Worm (Caenorhabditis elegans) whole organism, L3 larva: ENCODE results near the gene nspg-8.

ENCODE experiments used
- R02D3.7 ChIP-seq: fragments of 150-350 bp; optimal IDR thresholded peaks from 2 replicates; lab custom pipeline; 2014; ENCODE audit warnings: missing biosample characterization, missing genetic modification characterization
- ZK546.5 ChIP-seq: sonication (generic microtip); optimal IDR thresholded peaks from 2 replicates; lab custom pipeline; 2017; ENCODE audit warnings: missing biosample characterization, missing genetic modification characterization
- aly-2 ChIP-seq: fragments of 150-350 bp; optimal IDR thresholded peaks from 2 replicates; lab custom pipeline; 2014; ENCODE audit warnings: missing biosample characterization, missing genetic modification characterization
- ama-1 ChIP-seq: fragments of 150-350 bp; optimal IDR thresholded peaks from 2 replicates; lab custom pipeline; 2018
- ceh-16 ChIP-seq: sonication (generic microtip); optimal IDR thresholded peaks from 2 replicates; lab custom pipeline; 2017; ENCODE audit warnings: missing biosample characterization, missing genetic modification characterization
- ceh-28 ChIP-seq: fragments of 150-350 bp; optimal IDR thresholded peaks from 2 replicates; lab custom pipeline; 2014; ENCODE audit warnings: missing biosample characterization, missing genetic modification reagents, missing genetic modification characterization
- ceh-82 ChIP-seq: fragments of 150-350 bp; optimal IDR thresholded peaks from 2 replicates; lab custom pipeline; 2014; ENCODE audit warnings: missing biosample characterization, missing genetic modification characterization
- ceh-9 ChIP-seq: sonication (generic microtip); optimal IDR thresholded peaks from 2 replicates; lab custom pipeline; 2018; ENCODE audit warnings: missing biosample characterization, missing genetic modification characterization
- daf-12 ChIP-seq: fragments of 150-350 bp; optimal IDR thresholded peaks from 2 replicates; lab custom pipeline; 2014; ENCODE audit warnings: missing biosample characterization, missing genetic modification reagents, missing genetic modification characterization
- egl-27 ChIP-seq: sonication (generic microtip); optimal IDR thresholded peaks from 4 replicates; lab custom pipeline; 2017; ENCODE audit warnings: missing biosample characterization, missing genetic modification reagents, missing genetic modification characterization
- egl-5 ChIP-seq: fragments of 150-350 bp; optimal IDR thresholded peaks from 2 replicates; lab custom pipeline; 2017; ENCODE audit warnings: missing biosample characterization, missing genetic modification reagents, missing genetic modification characterization, inconsistent platforms
- elt-1 ChIP-seq: fragments of 150-350 bp; optimal IDR thresholded peaks from 2 replicates; lab custom pipeline; 2014; ENCODE audit warnings: missing biosample characterization, missing genetic modification characterization
- elt-2 ChIP-seq: sonication (generic microtip); optimal IDR thresholded peaks from 2 replicates; lab custom pipeline; 2016; ENCODE audit warnings: missing genetic modification reagents, mild to moderate bottlenecking, missing genetic modification characterization, missing compliant biosample characterization
- fkh-10 ChIP-seq: sonication (generic microtip); optimal IDR thresholded peaks from 2 replicates; lab custom pipeline; 2017; ENCODE audit warnings: missing biosample characterization, missing genetic modification reagents, missing genetic modification characterization
- fkh-2 ChIP-seq: fragments of 150-350 bp; optimal IDR thresholded peaks from 2 replicates; lab custom pipeline; 2014; ENCODE audit warnings: missing biosample characterization, missing genetic modification reagents, missing genetic modification characterization
- hmg-11 ChIP-seq: sonication (generic microtip); optimal IDR thresholded peaks from 2 replicates; lab custom pipeline; 2016; ENCODE audit warnings: missing genetic modification characterization, missing compliant biosample characterization
- jun-1 ChIP-seq: fragments of 150-350 bp; optimal IDR thresholded peaks from 2 replicates; lab custom pipeline; 2014; ENCODE audit warnings: missing biosample characterization, missing genetic modification reagents, missing genetic modification characterization
- lin-15B ChIP-seq: fragments of 150-350 bp; optimal IDR thresholded peaks from 2 replicates; lab custom pipeline; 2014; ENCODE audit warnings: missing biosample characterization, missing genetic modification characterization
- mml-1 ChIP-seq: fragments of 150-350 bp; sonication (generic microtip); optimal IDR thresholded peaks from 3 replicates; lab custom pipeline; 2014; ENCODE audit warnings: missing biosample characterization, missing genetic modification characterization
- nfya-1 ChIP-seq: sonication (generic microtip); optimal IDR thresholded peaks from 2 replicates; lab custom pipeline; 2017; ENCODE audit warnings: missing genetic modification characterization, mild to moderate bottlenecking, missing compliant biosample characterization, antibody characterized with exemption, moderate library complexity; ENCODE audit not compliant: insufficient read depth
- nhr-12 ChIP-seq: fragments of 150-350 bp; optimal IDR thresholded peaks from 2 replicates; lab custom pipeline; 2014; ENCODE audit warnings: missing biosample characterization, missing genetic modification characterization
- nhr-25 ChIP-seq: sonication (generic microtip); optimal IDR thresholded peaks from 2 replicates; lab custom pipeline; 2017; ENCODE audit warnings: missing biosample characterization, missing genetic modification characterization
- nhr-43 ChIP-seq: sonication (generic microtip); optimal IDR thresholded peaks from 2 replicates; lab custom pipeline; 2016; ENCODE audit warnings: mild to moderate bottlenecking, missing genetic modification characterization, missing compliant biosample characterization; ENCODE audit not compliant: poor library complexity, severe bottlenecking
- nhr-77 ChIP-seq: fragments of 150-350 bp; optimal IDR thresholded peaks from 2 replicates; lab custom pipeline; 2014; ENCODE audit warnings: missing biosample characterization, missing genetic modification characterization
- pha-4 ChIP-seq: fragments of 150-350 bp; optimal IDR thresholded peaks from 2 replicates; lab custom pipeline; 2014; ENCODE audit warnings: missing biosample characterization, missing genetic modification reagents, missing genetic modification characterization
- pqm-1 ChIP-seq: fragments of 150-350 bp; optimal IDR thresholded peaks from 2 replicates; lab custom pipeline; 2017; ENCODE audit warnings: missing biosample characterization, missing genetic modification characterization, inconsistent platforms
- sea-2 ChIP-seq: fragments of 150-350 bp; sonication (generic microtip); optimal IDR thresholded peaks from 4 replicates; lab custom pipeline; 2014; ENCODE audit warnings: missing biosample characterization, missing genetic modification reagents, missing genetic modification characterization
- skn-1 ChIP-seq: fragments of 150-350 bp; optimal IDR thresholded peaks from 2 replicates; lab custom pipeline; 2014; ENCODE audit warnings: missing biosample characterization, missing genetic modification characterization
- snpc-4 ChIP-seq: fragments of 150-350 bp; optimal IDR thresholded peaks from 2 replicates; lab custom pipeline; 2014; ENCODE audit warnings: missing biosample characterization, missing genetic modification characterization
- tbx-2 ChIP-seq: sonication (generic microtip); optimal IDR thresholded peaks from 2 replicates; lab custom pipeline; 2016; ENCODE audit warnings: mild to moderate bottlenecking, missing genetic modification characterization, missing compliant biosample characterization
- unc-39 ChIP-seq: sonication (generic microtip); optimal IDR thresholded peaks from 4 replicates; lab custom pipeline; 2017; ENCODE audit warnings: missing biosample characterization, missing genetic modification characterization
- unc-62 ChIP-seq: fragments of 150-350 bp; sonication (generic microtip); optimal IDR thresholded peaks from 4 replicates; lab custom pipeline; 2014; ENCODE audit warnings: missing biosample characterization, missing genetic modification reagents, missing genetic modification characterization
- ztf-11 ChIP-seq: fragments of 150-350 bp; optimal IDR thresholded peaks from 2 replicates; lab custom pipeline; 2014; ENCODE audit warnings: missing biosample characterization, missing genetic modification characterization
- ztf-4 ChIP-seq: fragments of 150-350 bp; optimal IDR thresholded peaks from 2 replicates; lab custom pipeline; 2014; ENCODE audit warnings: missing biosample characterization, missing genetic modification characterization

Gene nspg-8

DNA sequence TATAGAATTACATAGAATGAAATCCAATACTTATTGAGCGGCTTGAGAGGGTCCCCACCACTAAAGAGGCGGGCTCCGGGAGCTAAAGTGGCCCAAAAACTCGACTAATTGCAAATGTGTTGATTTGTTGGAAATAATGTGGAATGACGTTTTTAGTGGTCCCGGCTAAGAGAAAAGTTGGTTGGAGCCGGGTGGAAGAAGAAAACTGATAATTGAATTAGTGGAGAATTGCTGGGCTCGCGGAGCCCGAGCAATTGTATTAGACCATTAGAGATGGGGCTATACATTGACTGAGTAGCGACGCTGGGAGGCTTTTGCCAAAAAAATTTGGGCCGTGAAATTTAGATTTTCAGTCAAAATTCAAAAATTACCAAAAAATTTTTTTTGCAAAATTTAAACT lies 43.7 kb downstream of the nspg-8 start:
- no peak for TF ChIP-seq egl-5
- no peak for TF ChIP-seq nhr-43 (tag; lab: Kevin White, UChicago)
- TF ChIP-seq ztf-4 (tag; lab: Kevin White, UChicago): no peak
- no peak for TF ChIP-seq ama-1 (lab: Kevin White, UChicago)
- TF ChIP-seq unc-62 (GFP tag; lab: Kevin White, UChicago): no peak
- no peak for TF ChIP-seq nhr-25 (tag; lab: Kevin White, UChicago)
- no peak for TF ChIP-seq fkh-2
- no peak for TF ChIP-seq elt-1 (tag; lab: Kevin White, UChicago)
- no peak for TF ChIP-seq jun-1 (tag; lab: Kevin White, UChicago)
- TF ChIP-seq nhr-12: no peak
- no peak for TF ChIP-seq ztf-11
- TF ChIP-seq R02D3.7: no peak
- no peak for TF ChIP-seq elt-2 (tag; lab: Kevin White, UChicago)
- no peak for TF ChIP-seq ceh-9 (tag; lab: Kevin White, UChicago)
- TF ChIP-seq lin-15B (tag; lab: Kevin White, UChicago): no peak
- TF ChIP-seq aly-2 (tag; lab: Kevin White, UChicago): no peak
- no peak for TF ChIP-seq ceh-28

ce11 chrIII:1226256-1226655 lies 44.4 kb downstream of the nspg-8 start:
- TF ChIP-seq hmg-11 (tag; lab: Kevin White, UChicago): no peak
- TF ChIP-seq nhr-43 (tag; lab: Kevin White, UChicago): no peak
- no peak for TF ChIP-seq mml-1 (tag; lab: Kevin White, UChicago)
- TF ChIP-seq pha-4: peak; percentile 97
- peak; percentile 34 for TF ChIP-seq elt-2 (tag; lab: Kevin White, UChicago)
- TF ChIP-seq, all 47 proteins: peak for 2

ce11 chrIII:1228593-1228992 lies 46.7 kb downstream of the nspg-8 start:
- TF ChIP-seq elt-2 (tag; lab: Kevin White, UChicago) (no peak), pha-4 (peak; percentile 78)

ce11 chrIII:1229510-1229909 lies 47.7 kb downstream of the nspg-8 start:
- TF ChIP-seq ceh-9 (tag; lab: Kevin White, UChicago): no peak
- no peak for TF ChIP-seq elt-1 (tag; lab: Kevin White, UChicago)
- TF ChIP-seq unc-39 (tag; lab: Kevin White, UChicago): no peak
- TF ChIP-seq ama-1 (lab: Kevin White, UChicago): no peak
- TF ChIP-seq egl-27 (tag; lab: Kevin White, UChicago): no peak
- TF ChIP-seq daf-12 (tag; lab: Kevin White, UChicago): no peak
- TF ChIP-seq ztf-11: no peak
- no peak for TF ChIP-seq pqm-1 (tag; lab: Kevin White, UChicago)

DNA sequence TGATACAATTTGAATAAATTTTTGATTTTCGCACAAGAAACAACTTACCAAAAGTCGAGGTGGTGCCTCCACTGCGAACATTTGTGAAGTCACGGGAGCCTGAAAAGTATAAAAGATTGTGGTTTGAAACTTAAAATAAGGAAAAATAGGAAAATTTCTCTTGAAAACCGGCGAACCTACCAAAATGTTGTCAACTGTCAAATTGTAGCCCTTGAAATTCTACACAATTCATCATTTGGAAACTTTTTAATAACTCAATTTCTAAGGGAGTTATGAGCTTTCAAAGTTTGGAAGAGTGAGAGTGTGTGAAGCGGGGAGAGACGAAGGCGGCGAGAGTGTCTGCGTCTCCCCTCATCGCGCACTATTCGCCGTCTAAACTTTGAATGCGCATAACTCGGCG lies 48.3 kb downstream of the nspg-8 start, which contains the start of gene pes-4:
pes-4 (minus strand) TSS at position 101 of the 400 bp plus-strand sequence.
- TF ChIP-seq unc-62 (GFP tag; lab: Kevin White, UChicago): no peak

- no peak for TF ChIP-seq unc-39 (tag; lab: Kevin White, UChicago)
- no peak for TF ChIP-seq nfya-1 (tag; lab: Kevin White, UChicago)
- TF ChIP-seq fkh-2: no peak
- no peak for TF ChIP-seq ceh-9 (tag; lab: Kevin White, UChicago)
- TF ChIP-seq ZK546.5: no peak
- TF ChIP-seq nhr-77 (tag; lab: Kevin White, UChicago): no peak
- no peak for TF ChIP-seq fkh-10 (GFP tag; lab: Kevin White, UChicago)
- TF ChIP-seq skn-1 (tag; lab: Kevin White, UChicago): no peak
- TF ChIP-seq ceh-16 (tag; lab: Kevin White, UChicago): no peak
- no peak for TF ChIP-seq sea-2
- no peak for TF ChIP-seq pqm-1 (tag; lab: Kevin White, UChicago)
- TF ChIP-seq tbx-2: no peak
- TF ChIP-seq jun-1 (tag; lab: Kevin White, UChicago): no peak
- TF ChIP-seq unc-62 (GFP tag; lab: Kevin White, UChicago): no peak
- TF ChIP-seq snpc-4: no peak
- TF ChIP-seq ceh-28: no peak
- no peak for TF ChIP-seq ceh-82 (tag; lab: Kevin White, UChicago)
Observed at ce11 chrIII:1230672-1231071, 48.8 kb downstream of the nspg-8 start.
